Worm (Caenorhabditis elegans): ENCODE measurements around the gene F42A9.6.

The F42A9.6 gene

DNA sequence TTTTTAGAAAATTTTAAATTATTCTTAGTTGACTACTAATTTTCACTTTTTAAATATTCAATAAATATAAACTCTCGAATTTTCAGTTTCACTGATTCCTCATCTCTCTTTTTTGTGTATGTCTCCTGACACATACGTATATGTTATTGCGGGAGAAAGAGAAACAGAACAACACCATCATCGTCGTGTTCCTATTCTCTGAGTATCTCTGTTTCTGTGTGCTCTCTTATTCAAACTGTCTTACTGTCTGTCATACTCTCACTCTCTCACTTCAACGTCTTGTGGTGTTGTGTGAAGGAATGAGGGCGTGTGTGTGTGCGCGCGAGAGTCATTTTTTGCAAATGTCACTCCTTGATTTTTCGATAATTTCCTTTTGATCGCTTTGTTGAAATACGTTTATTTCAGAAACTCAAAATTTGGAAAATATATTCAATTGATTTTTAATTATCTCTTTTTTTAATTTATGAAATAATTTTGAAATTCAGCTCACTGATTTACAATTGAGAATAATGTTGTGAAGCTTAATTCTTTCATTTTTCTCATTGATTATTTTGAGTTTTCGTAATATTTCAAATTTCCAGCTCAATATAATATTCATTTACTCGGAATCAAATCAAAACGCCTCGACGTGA lies 11.2 kb downstream of the F42A9.6 start, which contains the start of gene lin-49 (continued):
- TF ChIP-seq ceh-9 (tag; optimal IDR thresholded peaks at IDR 0.05), result no peak
- no peak for TF ChIP-seq nhr-77 (tag; optimal IDR thresholded peaks at IDR 0.05)
- TF ChIP-seq egl-5 (tag; optimal IDR thresholded peaks at IDR 0.05), result no peak
- TF ChIP-seq lin-39 (tag; optimal IDR thresholded peaks at IDR 0.05), result peak; percentile 27
- TF ChIP-seq nhr-23 (tag; optimal IDR thresholded peaks at IDR 0.05), result peak; percentile 79
- TF ChIP-seq skn-1 (tag; optimal IDR thresholded peaks at IDR 0.05), result peak; percentile 41
- no peak for TF ChIP-seq nhr-12 (tag; optimal IDR thresholded peaks at IDR 0.05)
- no peak for TF ChIP-seq lsy-12 (tag; optimal IDR thresholded peaks at IDR 0.05)
- no peak for TF ChIP-seq nhr-67 (tag; optimal IDR thresholded peaks at IDR 0.05)
- no peak for TF ChIP-seq aly-2 (tag; optimal IDR thresholded peaks at IDR 0.05)

DNA sequence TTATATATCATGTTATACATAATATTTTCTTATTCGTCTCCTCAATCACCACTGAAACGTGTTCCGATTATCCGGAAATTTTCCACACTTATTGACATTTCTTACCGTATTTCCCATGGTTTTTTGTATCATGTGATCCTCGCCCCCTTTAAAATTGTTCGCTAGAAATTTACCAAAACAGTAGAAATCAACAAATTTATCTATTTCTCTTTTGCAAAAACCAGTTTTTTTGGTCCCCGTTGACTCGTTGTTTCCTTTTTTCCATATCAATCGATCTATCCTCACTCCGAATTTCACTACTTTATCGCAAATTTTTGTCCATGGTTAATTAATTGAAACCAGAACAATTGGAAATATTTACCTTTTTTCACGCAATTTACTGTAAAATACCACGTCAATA lies 16.7 kb downstream of the F42A9.6 start:
- no peak for TF ChIP-seq tbx-2 (tag; optimal IDR thresholded peaks at IDR 0.05)
- TF ChIP-seq sea-2 (GFP tag; optimal IDR thresholded peaks at IDR 0.05), result no peak
- no peak for TF ChIP-seq fkh-2 (tag; optimal IDR thresholded peaks at IDR 0.05)
- no peak for TF ChIP-seq nhr-237 (tag; optimal IDR thresholded peaks at IDR 0.05)
- TF ChIP-seq unc-39 (tag; optimal IDR thresholded peaks at IDR 0.05), result no peak
- no peak for TF ChIP-seq mml-1 (tag; optimal IDR thresholded peaks at IDR 0.05)
- TF ChIP-seq ceh-9 (tag; optimal IDR thresholded peaks at IDR 0.05), result no peak

- TF ChIP-seq nfya-1 (tag; optimal IDR thresholded peaks at IDR 0.05; ENCODE audit: insufficient read depth) (peak; percentile 9), nhr-67 (tag; optimal IDR thresholded peaks at IDR 0.05) (no peak)
These were observed 17.3 kb downstream of the F42A9.6 start for ce11 chrIV:8626294-8626693.

DNA sequence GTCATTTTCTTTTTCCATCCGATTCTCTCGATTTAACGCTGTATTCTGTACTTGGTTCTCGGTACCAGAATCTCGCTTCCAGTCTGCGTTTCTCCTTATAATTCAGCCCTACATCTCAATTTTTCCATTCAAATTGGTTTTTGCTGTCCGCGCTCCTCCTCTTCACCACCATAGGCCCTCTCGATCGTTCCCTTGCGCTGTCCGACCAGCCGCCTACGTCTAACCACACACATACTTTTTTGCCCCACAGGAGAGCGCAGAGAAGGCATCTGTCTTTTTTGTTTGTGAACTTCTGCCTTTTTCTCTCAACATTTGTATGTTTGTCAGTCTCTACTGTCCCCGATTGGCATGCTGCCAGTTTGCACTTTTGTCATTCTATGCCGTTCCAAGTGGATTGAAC lies 18.3 kb downstream of the F42A9.6 start, which contains the start of gene F42A9.11:
Gene F42A9.11, plus strand, starts transcription at position 310 of the 400 bp plus-strand sequence.
- no peak for TF ChIP-seq elt-2 (tag; optimal IDR thresholded peaks at IDR 0.05)
- peak; percentile 15 for TF ChIP-seq egl-5 (tag; optimal IDR thresholded peaks at IDR 0.05)
- peak; percentile 17 for TF ChIP-seq snpc-4 (tag; optimal IDR thresholded peaks at IDR 0.05)
- TF ChIP-seq hmg-11 (tag; optimal IDR thresholded peaks at IDR 0.05), result peak; percentile 45
- peak; percentile 30 for TF ChIP-seq nhr-25 (tag; optimal IDR thresholded peaks at IDR 0.05)
- no peak for TF ChIP-seq nhr-11 (tag; optimal IDR thresholded peaks at IDR 0.05)
- peak; percentile 77 for TF ChIP-seq pha-4 (tag; optimal IDR thresholded peaks at IDR 0.05)
- TF ChIP-seq lin-15B (tag; optimal IDR thresholded peaks at IDR 0.05), result peak; percentile 7
- peak; percentile 26 for TF ChIP-seq ceh-28 (tag; optimal IDR thresholded peaks at IDR 0.05)
- TF ChIP-seq nfya-1 (tag; optimal IDR thresholded peaks at IDR 0.05; ENCODE audit: insufficient read depth), result peak; percentile 61
- peak; percentile 28 for TF ChIP-seq nhr-43 (tag; optimal IDR thresholded peaks at IDR 0.05; ENCODE audit: poor library complexity, severe bottlenecking)

- TF ChIP-seq elt-3 (tag; optimal IDR thresholded peaks at IDR 0.05), result no peak
- TF ChIP-seq fkh-10 (GFP tag; optimal IDR thresholded peaks at IDR 0.05), result peak; percentile 46
- peak; percentile 49 for TF ChIP-seq nhr-25 (tag; optimal IDR thresholded peaks at IDR 0.05)
These were observed 19.2 kb downstream of the F42A9.6 start for ce11 chrIV:8628262-8628661.

- TF ChIP-seq nfya-1 (tag; optimal IDR thresholded peaks at IDR 0.05; ENCODE audit: insufficient read depth), result peak; percentile 75
- no peak for TF ChIP-seq eor-1 (tag; optimal IDR thresholded peaks at IDR 0.05)
- TF ChIP-seq zag-1 (tag; optimal IDR thresholded peaks at IDR 0.05), result no peak
- TF ChIP-seq fkh-10 (GFP tag; optimal IDR thresholded peaks at IDR 0.05), result peak; percentile 34
- TF ChIP-seq lin-15B (tag; optimal IDR thresholded peaks at IDR 0.05), result peak; percentile 25
- TF ChIP-seq lin-39 (tag; optimal IDR thresholded peaks at IDR 0.05), result peak; percentile 54
- no peak for TF ChIP-seq egl-27 (tag; optimal IDR thresholded peaks at IDR 0.05)
- TF ChIP-seq snpc-4 (tag; optimal IDR thresholded peaks at IDR 0.05), result no peak
- peak; percentile 86 for TF ChIP-seq hmg-11 (tag; optimal IDR thresholded peaks at IDR 0.05)
- TF ChIP-seq nhr-67 (tag; optimal IDR thresholded peaks at IDR 0.05), result no peak
- no peak for TF ChIP-seq R02D3.7 (tag; optimal IDR thresholded peaks at IDR 0.05)
These were observed 20.6 kb downstream of the F42A9.6 start for ce11 chrIV:8629609-8630052.
